Worm (Caenorhabditis elegans) whole organism, mixed stage, embryonic: ENCODE measurements around the gene col-107.

Source experiments
- ces-1 ChIP-seq: fragments of 150-350 bp; optimal IDR thresholded peaks from 2 replicates; lab custom pipeline; 2014; ENCODE audit warnings: missing biosample characterization, missing genetic modification reagents, missing genetic modification characterization
- elt-1 ChIP-seq: sonication (generic microtip); optimal IDR thresholded peaks from 2 replicates; lab custom pipeline; 2017; ENCODE audit warnings: missing genetic modification characterization, mild to moderate bottlenecking, missing compliant biosample characterization, antibody characterized with exemption, moderate library complexity, borderline replicate concordance; ENCODE audit not compliant: insufficient read depth
- lin-32 ChIP-seq: fragments of 200-800 bp; sonication (Bioruptor generic); optimal IDR thresholded peaks from 2 replicates; lab custom pipeline; 2018; ENCODE audit warnings: mild to moderate bottlenecking, missing genetic modification characterization, missing compliant biosample characterization
- mep-1 ChIP-seq: fragments of 150-350 bp; optimal IDR thresholded peaks from 2 replicates; lab custom pipeline; 2017; ENCODE audit warnings: missing biosample characterization, missing genetic modification reagents, missing genetic modification characterization, inconsistent platforms
- mls-2 ChIP-seq: sonication (generic microtip); optimal IDR thresholded peaks from 2 replicates; lab custom pipeline; 2016; ENCODE audit warnings: mild to moderate bottlenecking, missing genetic modification characterization, moderate library complexity, missing compliant biosample characterization
- nhr-12 ChIP-seq: fragments of 150-350 bp; optimal IDR thresholded peaks from 2 replicates; lab custom pipeline; 2014; ENCODE audit warnings: missing biosample characterization, missing genetic modification characterization
- nhr-76 ChIP-seq: sonication (generic microtip); optimal IDR thresholded peaks from 2 replicates; lab custom pipeline; 2017; ENCODE audit warnings: missing biosample characterization, missing genetic modification characterization
- snpc-4 ChIP-seq: fragments of 150-350 bp; optimal IDR thresholded peaks from 2 replicates; lab custom pipeline; 2014; ENCODE audit warnings: missing biosample characterization, missing genetic modification characterization
- sptf-1 ChIP-seq: sonication (generic microtip); optimal IDR thresholded peaks from 2 replicates; lab custom pipeline; 2017; ENCODE audit warnings: mild to moderate bottlenecking, missing genetic modification characterization, moderate library complexity, missing compliant biosample characterization
- unc-39 ChIP-seq: fragments of 150-350 bp; optimal IDR thresholded peaks from 2 replicates; lab custom pipeline; 2014; ENCODE audit warnings: missing biosample characterization, missing genetic modification characterization
- unc-62 ChIP-seq: fragments of 150-350 bp; optimal IDR thresholded peaks from 2 replicates; lab custom pipeline; 2014; ENCODE audit warnings: missing biosample characterization, missing genetic modification reagents, missing genetic modification characterization

DNA sequence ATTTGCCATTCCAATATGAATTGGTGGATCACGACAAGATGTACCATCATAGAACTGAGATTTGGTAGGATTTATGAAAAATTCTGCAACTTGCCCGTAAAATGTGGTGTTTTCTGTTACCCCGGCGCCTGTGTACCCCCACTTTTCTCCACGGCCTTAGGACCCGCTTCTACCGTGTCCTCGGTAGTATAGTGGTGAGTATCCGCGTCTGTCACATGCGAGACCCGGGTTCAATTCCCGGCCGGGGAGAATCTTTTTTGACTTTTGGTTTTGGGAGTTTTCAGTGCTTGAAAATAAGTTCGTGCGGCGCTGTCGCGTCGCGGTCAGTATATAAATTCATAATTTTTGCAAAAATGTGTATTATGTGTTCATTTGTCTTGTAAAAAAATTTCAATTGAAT is 34.1 kb upstream of the col-107 start:
- TF ChIP-seq lin-32 (GFP tag; lab: Kevin White, UChicago) (no peak), nhr-76 (no peak), unc-39 (tag; lab: Kevin White, UChicago) (no peak), unc-62 (GFP tag; lab: Kevin White, UChicago) (no peak), sptf-1 (tag; lab: Kevin White, UChicago) (no peak), nhr-12 (no peak), snpc-4 (tag; lab: Kevin White, UChicago) (no peak), mep-1 (tag; lab: Kevin White, UChicago) (no peak), mls-2 (tag; lab: Kevin White, UChicago) (peak; percentile 12), elt-1 (tag; lab: Kevin White, UChicago) (no peak), ces-1 (no peak)
